Fruit fly (Drosophila melanogaster) Kc167 (cell line): ENCODE results near the gene CG14662.

Source experiments
- Myc ChIP-seq: fragments of >200 bp; optimal IDR thresholded peaks from 2 replicates; lab custom pipeline; 2017; ENCODE audit warnings: missing external identifiers
- Sin3A ChIP-seq: fragments of >200 bp; optimal IDR thresholded peaks from 2 replicates; lab custom pipeline; 2018; ENCODE audit warnings: missing external identifiers
- h ChIP-seq: fragments of >200 bp; optimal IDR thresholded peaks from 3 replicates; lab custom pipeline; 2018; ENCODE audit warnings: missing external identifiers
- psq ChIP-seq: fragments of >200 bp; optimal IDR thresholded peaks from 2 replicates; lab custom pipeline; 2017; ENCODE audit warnings: missing external identifiers

- no peak for TF ChIP-seq psq (lab: Kevin White, UChicago)
- no peak for TF ChIP-seq h
- no peak for TF ChIP-seq Myc
- TF ChIP-seq Sin3A (lab: Kevin White, UChicago), result no peak
These were observed 33.1 kb upstream of the CG14662 start for dm6 chr3R:5017088-5017487.
